3 fruit fly cellular contexts compared by ENCODE assay signal in genomic region chrX:9047725-9048384, dm6.
TF ChIP-seq lines count a peak whose summit lies in the region.

No protein-coding gene starts in this region.

TF ChIP-seq in whole organism, embryonic, 481 proteins besides CTCF, POLR2A, EP300 and RAD21 (continued from another document and continues in another):
- TF ChIP-seq bbx (GFP tag; IDR thresholded peaks at IDR 0.05; lab: Robert Waterston, UW; ENCODE audit: partially characterized antibody) (no peak), amos (GFP tag; IDR thresholded peaks at IDR 0.05; lab: Robert Waterston, UW; ENCODE audit: partially characterized antibody) (no peak), CG34376 (GFP tag; optimal IDR thresholded peaks at IDR 0.05; lab: Kevin White, UChicago) (no peak), CG12744 (GFP tag; optimal IDR thresholded peaks at IDR 0.05; lab: Kevin White, UChicago) (no peak), Atf-2 (GFP tag; optimal IDR thresholded peaks at IDR 0.05; lab: Kevin White, UChicago) (no peak), Atf6 (GFP tag; IDR thresholded peaks at IDR 0.05; lab: Robert Waterston, UW) (no peak), nmo (GFP tag; optimal IDR thresholded peaks at IDR 0.05; lab: Kevin White, UChicago) (peak; percentile 88), nerfin-1 (tag; optimal IDR thresholded peaks at IDR 0.05; lab: Kevin White, UChicago) (peak; percentile 72), Nf-YA (GFP tag; IDR thresholded peaks at IDR 0.05; lab: Robert Waterston, UW) (no peak), Dll (GFP tag; IDR thresholded peaks at IDR 0.05; lab: Robert Waterston, UW; ENCODE audit: partially characterized antibody) (no peak), CG9876 (GFP tag; optimal IDR thresholded peaks at IDR 0.05; lab: Kevin White, UChicago) (no peak), Meics (GFP tag; optimal IDR thresholded peaks at IDR 0.05; lab: Kevin White, UChicago) (peak; percentile 29), B-H2 (GFP tag; optimal IDR thresholded peaks at IDR 0.05; lab: Kevin White, UChicago) (no peak), CG10959 (GFP tag; IDR thresholded peaks at IDR 0.05; lab: Robert Waterston, UW) (no peak; the same call in 1 of the 2 replicates), CG10654 (GFP tag; optimal IDR thresholded peaks at IDR 0.05; lab: Kevin White, UChicago) (peak; percentile 7), Hmr (GFP tag; optimal IDR thresholded peaks at IDR 0.05; lab: Kevin White, UChicago) (no peak), jing (GFP tag; optimal IDR thresholded peaks at IDR 0.05; lab: Kevin White, UChicago) (no peak), mirr (GFP tag; optimal IDR thresholded peaks at IDR 0.05; lab: Kevin White, UChicago) (no peak), CG4730 (GFP tag; IDR thresholded peaks at IDR 0.05; lab: Robert Waterston, UW) (no peak), CG10431 (GFP tag; optimal IDR thresholded peaks at IDR 0.05; lab: Kevin White, UChicago) (peak; percentile 30), repo (GFP tag; optimal IDR thresholded peaks at IDR 0.05; lab: Kevin White, UChicago) (no peak), Gug (GFP tag; IDR thresholded peaks at IDR 0.05; lab: Robert Waterston, UW) (no peak), CG9797 (GFP tag; optimal IDR thresholded peaks at IDR 0.05; lab: Kevin White, UChicago) (no peak), Deaf1 (tag; optimal IDR thresholded peaks at IDR 0.05; lab: Kevin White, UChicago) (peak; percentile 23), CG3407 (GFP tag; optimal IDR thresholded peaks at IDR 0.05; lab: Kevin White, UChicago) (peak; percentile 56), Poxn (GFP tag; IDR thresholded peaks at IDR 0.05; lab: Robert Waterston, UW) (no peak), CG12219 (GFP tag; optimal IDR thresholded peaks at IDR 0.05; lab: Kevin White, UChicago) (peak; percentile 46), sna (GFP tag; IDR thresholded peaks at IDR 0.05; lab: Robert Waterston, UW; ENCODE audit: partially characterized antibody) (no peak), Hr78 (GFP tag; optimal IDR thresholded peaks at IDR 0.05; lab: Kevin White, UChicago) (peak in 1 of 2 experiments; percentile 98), Dad (GFP tag; optimal IDR thresholded peaks at IDR 0.05; lab: Kevin White, UChicago) (peak; percentile 16), Side (GFP tag; optimal IDR thresholded peaks at IDR 0.05; lab: Kevin White, UChicago) (no peak), ato (GFP tag; IDR thresholded peaks at IDR 0.05; lab: Robert Waterston, UW; ENCODE audit: partially characterized antibody) (no peak), Ssrp (tag; optimal IDR thresholded peaks at IDR 0.05; lab: Kevin White, UChicago) (peak; percentile 82), hth (optimal IDR thresholded peaks at IDR 0.05; lab: Kevin White, UChicago) (no peak), ham (GFP tag; IDR thresholded peaks at IDR 0.05; lab: Robert Waterston, UW) (no peak), gcm2 (GFP tag; optimal IDR thresholded peaks at IDR 0.05; lab: Kevin White, UChicago) (no peak), knrl (GFP tag; IDR thresholded peaks at IDR 0.05; lab: Robert Waterston, UW; ENCODE audit: partially characterized antibody) (no peak), CG6765 (GFP tag; optimal IDR thresholded peaks at IDR 0.05; lab: Kevin White, UChicago) (no peak), PHDP (tag; optimal IDR thresholded peaks at IDR 0.05; lab: Kevin White, UChicago) (peak; percentile 73), CG31388 (GFP tag; optimal IDR thresholded peaks at IDR 0.05; lab: Kevin White, UChicago) (no peak), otp (GFP tag; IDR thresholded peaks at IDR 0.05; lab: Robert Waterston, UW) (no peak), grau (tag; optimal IDR thresholded peaks at IDR 0.05; lab: Kevin White, UChicago) (peak; percentile 79), Med (GFP tag; lab: Kevin White, UChicago) (peak; percentile 81), so (GFP tag; IDR thresholded peaks at IDR 0.05; lab: Robert Waterston, UW) (peak; percentile 59; the same call in 1 of the 3 replicates), vvl (GFP tag; IDR thresholded peaks at IDR 0.05; lab: Robert Waterston, UW) (peak; percentile 69)

TF ChIP-seq in whole organism, prepupa, 60 proteins besides CTCF, POLR2A, EP300 and RAD21 (continued from another document):
- peak; percentile 88 for TF ChIP-seq CG8119 (GFP tag; IDR thresholded peaks at IDR 0.05; lab: Robert Waterston, UW)
- TF ChIP-seq CG6276 (GFP tag; optimal IDR thresholded peaks at IDR 0.05; lab: Kevin White, UChicago) = peak; percentile 71
- peak; percentile 85 for TF ChIP-seq pdm3 (GFP tag; optimal IDR thresholded peaks at IDR 0.05; lab: Kevin White, UChicago)
- peak; percentile 48 for TF ChIP-seq Sox102F (GFP tag; optimal IDR thresholded peaks at IDR 0.05; lab: Kevin White, UChicago)
- TF ChIP-seq CG34406 (GFP tag; optimal IDR thresholded peaks at IDR 0.05; lab: Kevin White, UChicago) = peak; percentile 76
- no peak for TF ChIP-seq vri (GFP tag; optimal IDR thresholded peaks at IDR 0.05; lab: Kevin White, UChicago)
- peak; percentile 81 for TF ChIP-seq achi (GFP tag; optimal IDR thresholded peaks at IDR 0.05; lab: Kevin White, UChicago)
- TF ChIP-seq CG7368 (GFP tag; optimal IDR thresholded peaks at IDR 0.05; lab: Kevin White, UChicago) = peak; percentile 45
- peak; percentile 76 for TF ChIP-seq Eip75B (GFP tag; optimal IDR thresholded peaks at IDR 0.05; lab: Kevin White, UChicago)
- peak in 1 of 2 experiments; percentile 88 for TF ChIP-seq salr (GFP tag; optimal IDR thresholded peaks at IDR 0.05; lab: Kevin White, UChicago)
- TF ChIP-seq spab (GFP tag; optimal IDR thresholded peaks at IDR 0.05; lab: Kevin White, UChicago) = peak; percentile 81
- peak; percentile 65 for TF ChIP-seq CG16779 (tag; optimal IDR thresholded peaks at IDR 0.05; lab: Kevin White, UChicago)
- TF ChIP-seq Sox14 (GFP tag; optimal IDR thresholded peaks at IDR 0.05; lab: Kevin White, UChicago) = peak; percentile 74
- TF ChIP-seq Blimp-1 (GFP tag; optimal IDR thresholded peaks at IDR 0.05; lab: Kevin White, UChicago) = no peak
- peak; percentile 18 for TF ChIP-seq fd85E (GFP tag; optimal IDR thresholded peaks at IDR 0.05; lab: Kevin White, UChicago)
- peak; percentile 75 for TF ChIP-seq CG3919 (GFP tag; optimal IDR thresholded peaks at IDR 0.05; lab: Kevin White, UChicago)
- peak; percentile 27 for TF ChIP-seq cyc (GFP tag; optimal IDR thresholded peaks at IDR 0.05; lab: Kevin White, UChicago)
- TF ChIP-seq CG10631 (GFP tag; optimal IDR thresholded peaks at IDR 0.05; lab: Kevin White, UChicago) = peak; percentile 77
- TF ChIP-seq fd59A (GFP tag; optimal IDR thresholded peaks at IDR 0.05; lab: Kevin White, UChicago) = peak; percentile 81
- TF ChIP-seq CG15336 (GFP tag; IDR thresholded peaks at IDR 0.05; lab: Robert Waterston, UW) = peak; percentile 89
- peak; percentile 34 for TF ChIP-seq Sox15 (GFP tag; optimal IDR thresholded peaks at IDR 0.05; lab: Kevin White, UChicago)
- TF ChIP-seq CG9139 (GFP tag; optimal IDR thresholded peaks at IDR 0.05; lab: Kevin White, UChicago) = peak; percentile 72
- TF ChIP-seq ss (GFP tag; optimal IDR thresholded peaks at IDR 0.05; lab: Kevin White, UChicago) = peak; percentile 79 to 80
- no peak for TF ChIP-seq CG11294 (GFP tag; IDR thresholded peaks at IDR 0.05; lab: Robert Waterston, UW)
- TF ChIP-seq CG6854 (GFP tag; optimal IDR thresholded peaks at IDR 0.05; lab: Kevin White, UChicago) = peak; percentile 40
- TF ChIP-seq CG10669 (GFP tag; optimal IDR thresholded peaks at IDR 0.05; lab: Kevin White, UChicago) = peak; percentile 82
- TF ChIP-seq dsx (GFP tag; optimal IDR thresholded peaks at IDR 0.05; lab: Kevin White, UChicago; ENCODE audit: poor library complexity, severe bottlenecking) = peak; percentile 87
- no peak for TF ChIP-seq fkh (GFP tag; optimal IDR thresholded peaks at IDR 0.05; lab: Kevin White, UChicago)
- TF ChIP-seq esn (GFP tag; optimal IDR thresholded peaks at IDR 0.05; lab: Kevin White, UChicago) = peak; percentile 63
- peak; percentile 57 for TF ChIP-seq Smox (GFP tag; optimal IDR thresholded peaks at IDR 0.05; lab: Kevin White, UChicago)
- TF ChIP-seq CG11902 (GFP tag; optimal IDR thresholded peaks at IDR 0.05; lab: Kevin White, UChicago) = peak; percentile 17
- TF ChIP-seq Lpt (GFP tag; optimal IDR thresholded peaks at IDR 0.05; lab: Kevin White, UChicago) = peak; percentile 76
- TF ChIP-seq Ets96B (tag; optimal IDR thresholded peaks at IDR 0.05; lab: Kevin White, UChicago) = peak; percentile 92
- TF ChIP-seq Hr38 (GFP tag; optimal IDR thresholded peaks at IDR 0.05; lab: Kevin White, UChicago) = no peak
- TF ChIP-seq CG6808 (GFP tag; optimal IDR thresholded peaks at IDR 0.05; lab: Kevin White, UChicago) = peak; percentile 88
- TF ChIP-seq Gug (GFP tag; IDR thresholded peaks at IDR 0.05; lab: Robert Waterston, UW) = peak; percentile 58
- peak; percentile 96 for TF ChIP-seq Eip78C (GFP tag; lab: Kevin White, UChicago)
- TF ChIP-seq Met (GFP tag; optimal IDR thresholded peaks at IDR 0.05; lab: Kevin White, UChicago) = peak; percentile 52
- TF ChIP-seq OdsH (GFP tag; optimal IDR thresholded peaks at IDR 0.05; lab: Kevin White, UChicago) = peak; percentile 78
TF ChIP-seq in whole organism, prepupa: peak in this region for 53.

TF ChIP-seq in whole organism, wandering third instar larva, 38 proteins besides CTCF, POLR2A, EP300 and RAD21 (continued from another document):
- no peak for TF ChIP-seq Jra (GFP tag; optimal IDR thresholded peaks at IDR 0.05; lab: Kevin White, UChicago)
- TF ChIP-seq usp (GFP tag; optimal IDR thresholded peaks at IDR 0.05; lab: Kevin White, UChicago) = no peak
- TF ChIP-seq foxo (GFP tag; optimal IDR thresholded peaks at IDR 0.05; lab: Kevin White, UChicago) = peak in 1 of 2 experiments; percentile 32
- TF ChIP-seq tai (GFP tag; optimal IDR thresholded peaks at IDR 0.05; lab: Kevin White, UChicago) = no peak
- TF ChIP-seq fru (GFP tag; optimal IDR thresholded peaks at IDR 0.05; lab: Kevin White, UChicago) = peak; percentile 46
- TF ChIP-seq CG32264 (GFP tag; optimal IDR thresholded peaks at IDR 0.05; lab: Kevin White, UChicago) = no peak
